Worm (Caenorhabditis elegans): ENCODE measurements around the gene nspd-9.

The nspd-9 gene

ce11 chrIII:4861744-4862401 is 31.8 kb upstream of the nspd-9 start, which contains the start of the genes C35D10.10 and C35D10.5:
Gene C35D10.10, minus strand, starts transcription at chrIII:4861794.
Gene C35D10.5, plus strand, starts transcription at chrIII:4862351.
- peak; percentile 1 for TF ChIP-seq lin-15B (tag; optimal IDR thresholded peaks at IDR 0.05)
- no peak for TF ChIP-seq egl-5 (tag; optimal IDR thresholded peaks at IDR 0.05)

ce11 chrIII:4859039-4859438 is 28.9 kb upstream of the nspd-9 start, which contains the start of gene C35D10.6:
Gene C35D10.6, plus strand, starts transcription at chrIII:4859339.
- TF ChIP-seq daf-12 (tag; optimal IDR thresholded peaks at IDR 0.05) (no peak), nhr-12 (tag; optimal IDR thresholded peaks at IDR 0.05) (no peak), ceh-82 (tag; optimal IDR thresholded peaks at IDR 0.05) (no peak), ceh-28 (tag; optimal IDR thresholded peaks at IDR 0.05) (no peak), ztf-11 (tag; optimal IDR thresholded peaks at IDR 0.05) (no peak), jun-1 (tag; optimal IDR thresholded peaks at IDR 0.05) (no peak)

ce11 chrIII:4856992-4857391 is 26.9 kb upstream of the nspd-9 start:
- TF ChIP-seq ztf-11 (tag; optimal IDR thresholded peaks at IDR 0.05) (no peak), nhr-23 (tag; optimal IDR thresholded peaks at IDR 0.05) (no peak), egl-27 (tag; optimal IDR thresholded peaks at IDR 0.05) (no peak), ceh-16 (tag; optimal IDR thresholded peaks at IDR 0.05) (no peak), egl-5 (tag; optimal IDR thresholded peaks at IDR 0.05) (no peak), hmg-11 (tag; optimal IDR thresholded peaks at IDR 0.05) (no peak), nhr-237 (tag; optimal IDR thresholded peaks at IDR 0.05) (no peak), daf-12 (tag; optimal IDR thresholded peaks at IDR 0.05) (no peak), lsy-12 (tag; optimal IDR thresholded peaks at IDR 0.05) (no peak), snpc-4 (tag; optimal IDR thresholded peaks at IDR 0.05) (no peak), unc-39 (tag; optimal IDR thresholded peaks at IDR 0.05) (no peak), ama-1 (optimal IDR thresholded peaks at IDR 0.05) (no peak), R02D3.7 (tag; optimal IDR thresholded peaks at IDR 0.05) (no peak)

- no peak for TF ChIP-seq egl-27 (tag; optimal IDR thresholded peaks at IDR 0.05)
- TF ChIP-seq lsy-12 (tag; optimal IDR thresholded peaks at IDR 0.05), result no peak
- no peak for TF ChIP-seq aly-2 (tag; optimal IDR thresholded peaks at IDR 0.05)
- no peak for TF ChIP-seq ZK546.5 (tag; optimal IDR thresholded peaks at IDR 0.05)
- TF ChIP-seq nhr-77 (tag; optimal IDR thresholded peaks at IDR 0.05), result no peak
- no peak for TF ChIP-seq ama-1 (optimal IDR thresholded peaks at IDR 0.05)
- TF ChIP-seq tbx-2 (tag; optimal IDR thresholded peaks at IDR 0.05), result no peak
- TF ChIP-seq zag-1 (tag; optimal IDR thresholded peaks at IDR 0.05), result no peak
- TF ChIP-seq hmg-11 (tag; optimal IDR thresholded peaks at IDR 0.05), result no peak
- TF ChIP-seq nfya-1 (tag; optimal IDR thresholded peaks at IDR 0.05; ENCODE audit: insufficient read depth), result no peak
- TF ChIP-seq unc-62 (GFP tag; optimal IDR thresholded peaks at IDR 0.05), result no peak
- no peak for TF ChIP-seq ceh-16 (tag; optimal IDR thresholded peaks at IDR 0.05)
- TF ChIP-seq sea-2 (GFP tag; optimal IDR thresholded peaks at IDR 0.05), result no peak
- no peak for TF ChIP-seq ztf-11 (tag; optimal IDR thresholded peaks at IDR 0.05)
- TF ChIP-seq unc-39 (tag; optimal IDR thresholded peaks at IDR 0.05), result no peak
These were observed 26.0 kb upstream of the nspd-9 start, which contains the start of gene C35D10.7 for ce11 chrIII:4856109-4856508. Gene C35D10.7, plus strand, starts transcription at chrIII:4856193.

- TF ChIP-seq nfya-1 (tag; optimal IDR thresholded peaks at IDR 0.05; ENCODE audit: insufficient read depth) (no peak), unc-62 (GFP tag; optimal IDR thresholded peaks at IDR 0.05) (no peak), skn-1 (tag; optimal IDR thresholded peaks at IDR 0.05) (no peak), elt-2 (tag; optimal IDR thresholded peaks at IDR 0.05) (no peak), ZK546.5 (tag; optimal IDR thresholded peaks at IDR 0.05) (no peak), nhr-12 (tag; optimal IDR thresholded peaks at IDR 0.05) (no peak), sea-2 (GFP tag; optimal IDR thresholded peaks at IDR 0.05) (no peak), mdl-1 (tag; optimal IDR thresholded peaks at IDR 0.05) (no peak), nhr-77 (tag; optimal IDR thresholded peaks at IDR 0.05) (no peak), ceh-9 (tag; optimal IDR thresholded peaks at IDR 0.05) (no peak), zag-1 (tag; optimal IDR thresholded peaks at IDR 0.05) (no peak), ceh-82 (tag; optimal IDR thresholded peaks at IDR 0.05) (no peak), daf-12 (tag; optimal IDR thresholded peaks at IDR 0.05) (no peak), elt-3 (tag; optimal IDR thresholded peaks at IDR 0.05) (no peak)
These were observed 24.8 kb upstream of the nspd-9 start, which contains the start of gene C35D10.8 for ce11 chrIII:4854918-4855317. Gene C35D10.8, plus strand, starts transcription at chrIII:4855218.

ce11 chrIII:4852025-4852424 is 21.9 kb upstream of the nspd-9 start, which contains the start of gene ced-4:
Gene ced-4, plus strand, starts transcription at chrIII:4852325.
- TF ChIP-seq ceh-9 (tag; optimal IDR thresholded peaks at IDR 0.05), result no peak
- no peak for TF ChIP-seq unc-62 (GFP tag; optimal IDR thresholded peaks at IDR 0.05)

Measured in whole organism, L3 larva.